Fruit fly (Drosophila melanogaster) whole organism, embryonic: Measurements from ENCODE around the gene alphaTub84B.

Source experiments
- Adf1 ChIP-seq: fragments of 200-800 bp; sonication (Bioruptor generic); IDR thresholded peaks from 2 replicates; pipeline ENCODE4 v1.3.6; 2022; ENCODE audit warnings: missing biosample characterization, missing genetic modification characterization
- Aef1 ChIP-seq: fragments of 200-800 bp; sonication (Bioruptor generic); IDR thresholded peaks from 3 replicates; pipeline ENCODE4 v1.3.6; 2022; ENCODE audit warnings: missing biosample characterization, missing genetic modification characterization
- CG10462 ChIP-seq: fragments of 200-800 bp; sonication (Bioruptor generic); optimal IDR thresholded peaks from 2 replicates; lab custom pipeline; 2016; ENCODE audit warnings: missing biosample characterization, missing genetic modification characterization
- CG11723 ChIP-seq: fragments of 200-800 bp; sonication (Bioruptor generic); optimal IDR thresholded peaks from 2 replicates; lab custom pipeline; 2017; ENCODE audit warnings: missing biosample characterization, mild to moderate bottlenecking, missing genetic modification characterization
- CG12299 ChIP-seq: fragments of 200-800 bp; sonication (Bioruptor generic); optimal IDR thresholded peaks from 2 replicates; lab custom pipeline; 2018; ENCODE audit warnings: missing biosample characterization, mild to moderate bottlenecking, missing genetic modification characterization
- CG12744 ChIP-seq: fragments of 200-800 bp; sonication (Bioruptor generic); optimal IDR thresholded peaks from 2 replicates; lab custom pipeline; 2016; ENCODE audit warnings: missing biosample characterization, missing genetic modification characterization
- CG15011 ChIP-seq: fragments of 200-800 bp; sonication (Bioruptor generic); optimal IDR thresholded peaks from 3 replicates; lab custom pipeline; 2018; ENCODE audit warnings: missing biosample characterization, mild to moderate bottlenecking, missing genetic modification characterization
- CG18011 ChIP-seq: fragments of 200-800 bp; sonication (Bioruptor generic); optimal IDR thresholded peaks from 2 replicates; lab custom pipeline; 2017; ENCODE audit warnings: missing biosample characterization, missing genetic modification characterization, mild to moderate bottlenecking, moderate library complexity, missing genotype
- CG18476 ChIP-seq: fragments of 200-800 bp; sonication (Bioruptor generic); optimal IDR thresholded peaks from 2 replicates; lab custom pipeline; 2016; ENCODE audit warnings: missing biosample characterization, mild to moderate bottlenecking, missing genetic modification characterization
- CG18764 ChIP-seq: fragments of 200-800 bp; sonication (Bioruptor generic); optimal IDR thresholded peaks from 3 replicates; lab custom pipeline; 2016; ENCODE audit warnings: missing biosample characterization, missing genetic modification characterization
- CG30431 ChIP-seq: fragments of 200-800 bp; sonication (Bioruptor generic); optimal IDR thresholded peaks from 2 replicates; lab custom pipeline; 2017; ENCODE audit warnings: missing biosample characterization, missing genetic modification characterization
- CG3065 ChIP-seq: fragments of 200-800 bp; sonication (Bioruptor generic); optimal IDR thresholded peaks from 2 replicates; lab custom pipeline; 2016; ENCODE audit warnings: missing biosample characterization, missing genetic modification characterization
- CG31365 ChIP-seq: fragments of 200-800 bp; sonication (Bioruptor generic); optimal IDR thresholded peaks from 2 replicates; lab custom pipeline; 2018; ENCODE audit warnings: missing biosample characterization, mild to moderate bottlenecking, missing genetic modification characterization
- CG4707 ChIP-seq: fragments of 200-800 bp; sonication (Bioruptor generic); optimal IDR thresholded peaks from 2 replicates; lab custom pipeline; 2018; ENCODE audit warnings: missing biosample characterization, mild to moderate bottlenecking, missing genetic modification characterization, moderate library complexity
- CG8290 ChIP-seq, 3 experiments: fragments of 200-800 bp; sonication (Bioruptor generic); optimal IDR thresholded peaks; 2 replicates each; lab custom pipeline; 2016 to 2019; ENCODE audit warnings: missing biosample characterization in 3 of 3, missing genetic modification characterization in 3 of 3, mild to moderate bottlenecking in 2 of 3, moderate library complexity in 1 of 3
- CG9817 ChIP-seq: fragments of 200-800 bp; sonication (Bioruptor generic); optimal IDR thresholded peaks from 2 replicates; lab custom pipeline; 2018; ENCODE audit warnings: missing biosample characterization, mild to moderate bottlenecking, missing genetic modification characterization, moderate library complexity
- D19B ChIP-seq: fragments of 200-800 bp; sonication (Bioruptor generic); optimal IDR thresholded peaks from 2 replicates; lab custom pipeline; 2017; ENCODE audit warnings: missing biosample characterization, mild to moderate bottlenecking, missing genetic modification characterization
- Deaf1 ChIP-seq: fragments of 200-800 bp; optimal IDR thresholded peaks from 3 replicates; lab custom pipeline; 2019; ENCODE audit warnings: missing biosample characterization, mild to moderate bottlenecking, missing genetic modification characterization, moderate library complexity
- Eip74EF ChIP-seq, 2 experiments: fragments of 200-800 bp in 1 of 2; fragments of >200 bp in 1 of 2; sonication (Bioruptor generic) in 1 of 2; optimal IDR thresholded peaks; 2 replicates each; lab custom pipeline; 2017 to 2019; ENCODE audit warnings: missing biosample characterization in 2 of 2, missing genetic modification characterization in 2 of 2, mild to moderate bottlenecking in 1 of 2, moderate library complexity in 1 of 2
- Jarid2 ChIP-seq: fragments of 200-800 bp; sonication (Bioruptor generic); optimal IDR thresholded peaks from 3 replicates; lab custom pipeline; 2017; ENCODE audit warnings: mild to moderate bottlenecking, missing biosample characterization, missing genetic modification reagents, missing genetic modification characterization
- Lim3 ChIP-seq: fragments of 200-800 bp; sonication (Bioruptor generic); IDR thresholded peaks from 2 replicates; pipeline ENCODE4 v1.3.6; 2022; ENCODE audit warnings: missing biosample characterization, missing genetic modification characterization
- MBD-R2 ChIP-seq: fragments of 200-800 bp; sonication (Bioruptor generic); IDR thresholded peaks from 2 replicates; pipeline ENCODE4 v1.3.6; 2022; ENCODE audit warnings: missing biosample characterization, missing genetic modification characterization
- Myb ChIP-seq: fragments of 200-800 bp; sonication (Bioruptor generic); optimal IDR thresholded peaks from 2 replicates; lab custom pipeline; 2016; ENCODE audit warnings: missing biosample characterization, missing genetic modification characterization
- NFAT ChIP-seq: fragments of 200-800 bp; sonication (Bioruptor generic); IDR thresholded peaks from 2 replicates; pipeline ENCODE4 v1.3.6; 2022; ENCODE audit warnings: missing biosample characterization, missing genetic modification characterization
- Oaz ChIP-seq: fragments of 200-800 bp; sonication (Bioruptor generic); IDR thresholded peaks from 2 replicates; pipeline ENCODE4 v1.3.6; 2022; ENCODE audit warnings: missing biosample characterization, missing genetic modification characterization
- Optix ChIP-seq: fragments of 200-800 bp; sonication (Bioruptor generic); IDR thresholded peaks from 3 replicates; pipeline ENCODE4 v1.3.6; 2022; ENCODE audit warnings: missing biosample characterization, missing genetic modification characterization
- Rfx ChIP-seq: fragments of 200-800 bp; sonication (Bioruptor generic); IDR thresholded peaks from 2 replicates; pipeline ENCODE4 v1.3.6; 2022; ENCODE audit warnings: missing biosample characterization, missing genetic modification characterization
- ac ChIP-seq: fragments of 200-800 bp; sonication (Bioruptor generic); optimal IDR thresholded peaks from 3 replicates; lab custom pipeline; 2017; ENCODE audit warnings: missing biosample characterization, mild to moderate bottlenecking, missing genetic modification characterization
- ase ChIP-seq: fragments of 200-800 bp; sonication (Bioruptor generic); IDR thresholded peaks from 3 replicates; pipeline ENCODE4 v1.3.6; 2022; ENCODE audit warnings: missing biosample characterization, missing genetic modification characterization
- ash1 ChIP-seq: fragments of 200-800 bp; sonication (Bioruptor generic); optimal IDR thresholded peaks from 2 replicates; lab custom pipeline; 2018; ENCODE audit warnings: missing biosample characterization, mild to moderate bottlenecking, missing genetic modification characterization
- ato ChIP-seq: fragments of 200-800 bp; sonication (Bioruptor generic); IDR thresholded peaks from 2 replicates; pipeline ENCODE4 v1.3.6; 2022; ENCODE audit warnings: missing biosample characterization, missing genetic modification characterization; ENCODE audit not compliant: partially characterized antibody
- caup ChIP-seq: fragments of 200-800 bp; sonication (Bioruptor generic); optimal IDR thresholded peaks from 3 replicates; lab custom pipeline; 2017; ENCODE audit warnings: missing biosample characterization, mild to moderate bottlenecking, missing genetic modification characterization, moderate library complexity; ENCODE audit not compliant: severe bottlenecking
- crp ChIP-seq, 2 experiments: fragments of 200-800 bp; sonication (Bioruptor generic); optimal IDR thresholded peaks; 2 replicates in 1 of 2; 3 replicates in 1 of 2; lab custom pipeline; 2017; ENCODE audit warnings: missing biosample characterization in 2 of 2, missing genetic modification characterization in 2 of 2, mild to moderate bottlenecking in 1 of 2, moderate library complexity in 1 of 2
- cwo ChIP-seq: fragments of 200-800 bp; sonication (Bioruptor generic); optimal IDR thresholded peaks from 3 replicates; lab custom pipeline; 2017; ENCODE audit warnings: missing biosample characterization, missing genetic modification characterization, mild to moderate bottlenecking, moderate library complexity, missing genetic modification reagents
- eve ChIP-seq, 2 experiments: fragments of >200 bp; optimal IDR thresholded peaks; 2 replicates each; lab custom pipeline; 2017; ENCODE audit warnings: missing biosample characterization in 2 of 2, missing genetic modification characterization in 2 of 2
- fd3F ChIP-seq: fragments of 200-800 bp; sonication (Bioruptor generic); optimal IDR thresholded peaks from 2 replicates; lab custom pipeline; 2018; ENCODE audit warnings: missing biosample characterization, mild to moderate bottlenecking, missing genetic modification characterization, moderate library complexity
- gcm2 ChIP-seq: fragments of 200-800 bp; sonication (Bioruptor generic); optimal IDR thresholded peaks from 2 replicates; lab custom pipeline; 2016; ENCODE audit warnings: missing biosample characterization, missing genetic modification characterization
- gt ChIP-seq: fragments of 200-800 bp; sonication (Bioruptor generic); IDR thresholded peaks from 2 replicates; pipeline ENCODE4 v1.3.6; 2022; ENCODE audit warnings: missing biosample characterization, missing genetic modification characterization
- jigr1 ChIP-seq: fragments of 200-800 bp; sonication (Bioruptor generic); IDR thresholded peaks from 3 replicates; pipeline ENCODE4 v1.3.6; 2022; ENCODE audit warnings: missing biosample characterization, missing genetic modification characterization
- kah ChIP-seq: fragments of 200-800 bp; sonication (Bioruptor generic); optimal IDR thresholded peaks from 2 replicates; lab custom pipeline; 2018; ENCODE audit warnings: missing biosample characterization, mild to moderate bottlenecking, missing genetic modification characterization
- lmd ChIP-seq: fragments of 200-800 bp; sonication (Bioruptor generic); IDR thresholded peaks from 2 replicates; pipeline ENCODE4 v1.3.6; 2022; ENCODE audit warnings: missing biosample characterization, missing genetic modification characterization
- nau ChIP-seq: fragments of 200-800 bp; sonication (Bioruptor generic); optimal IDR thresholded peaks from 3 replicates; lab custom pipeline; 2017; ENCODE audit warnings: missing biosample characterization, mild to moderate bottlenecking, missing genetic modification characterization, missing genetic modification reagents
- org-1 ChIP-seq: fragments of 200-800 bp; sonication (Bioruptor generic); optimal IDR thresholded peaks from 2 replicates; lab custom pipeline; 2017; ENCODE audit warnings: missing biosample characterization, missing genetic modification characterization
- pnt ChIP-seq: fragments of 200-800 bp; sonication (Bioruptor generic); optimal IDR thresholded peaks from 3 replicates; lab custom pipeline; 2016; ENCODE audit warnings: missing biosample characterization, missing genetic modification characterization
- pum ChIP-seq: fragments of 200-800 bp; sonication (Bioruptor generic); optimal IDR thresholded peaks from 2 replicates; lab custom pipeline; 2016; ENCODE audit warnings: missing biosample characterization, missing genetic modification characterization
- sens-2 ChIP-seq: fragments of 200-800 bp; sonication (Bioruptor generic); IDR thresholded peaks from 2 replicates; pipeline ENCODE4 v1.3.6; 2022; ENCODE audit warnings: missing biosample characterization, missing genetic modification characterization
- stc ChIP-seq: fragments of 200-800 bp; sonication (Bioruptor generic); IDR thresholded peaks from 2 replicates; pipeline ENCODE4 v1.3.6; 2022; ENCODE audit warnings: missing biosample characterization, missing genetic modification characterization
- tup ChIP-seq: fragments of 200-800 bp; sonication (Bioruptor generic); optimal IDR thresholded peaks from 2 replicates; lab custom pipeline; 2016; ENCODE audit warnings: missing biosample characterization, mild to moderate bottlenecking, missing genetic modification characterization, moderate library complexity

The alphaTub84B gene

DNA sequence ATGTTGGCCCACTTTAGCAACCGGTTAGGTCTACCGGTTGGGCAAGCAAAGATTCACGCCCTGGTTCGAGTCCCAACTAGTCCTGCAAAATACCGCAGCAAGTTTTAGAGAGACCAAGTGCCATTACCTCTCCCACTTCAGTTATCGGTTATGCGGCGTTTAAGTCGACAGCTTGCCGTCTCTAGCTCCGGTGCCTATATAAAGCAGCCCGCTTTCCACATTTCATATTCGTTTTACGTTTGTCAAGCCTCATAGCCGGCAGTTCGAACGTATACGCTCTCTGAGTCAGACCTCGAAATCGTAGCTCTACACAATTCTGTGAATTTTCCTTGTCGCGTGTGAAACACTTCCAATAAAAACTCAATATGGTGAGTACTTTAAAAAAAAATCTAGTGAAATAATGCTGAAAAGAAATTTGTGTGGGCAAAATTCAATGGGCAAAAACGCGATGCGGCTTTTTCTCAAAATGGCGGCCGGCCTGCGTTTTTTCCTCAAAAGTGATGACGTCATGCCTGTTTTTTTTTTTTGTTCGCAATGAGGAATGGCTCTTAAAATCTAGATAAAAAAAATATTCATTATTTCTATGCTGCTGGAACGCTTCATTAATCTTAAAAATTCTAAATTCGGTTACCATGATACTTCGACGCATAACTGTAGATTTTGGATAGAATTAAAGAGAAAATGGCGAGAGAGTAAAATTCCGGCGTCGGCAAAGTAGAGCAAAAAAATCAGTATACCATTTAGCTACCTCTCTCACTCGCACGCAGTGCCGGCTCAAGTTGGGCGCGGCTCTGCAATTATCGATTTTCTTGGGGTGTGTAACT, at the start of gene alphaTub84B (continued):
- TF ChIP-seq nau (GFP tag; lab: Kevin White, UChicago) (peak; percentile 59), sens-2 (0 out of 2 replicates have a peak, but pooled peaks have one; percentile 31), ash1 (GFP tag; lab: Kevin White, UChicago) (peak; percentile 67), ac (GFP tag; lab: Kevin White, UChicago) (peak; percentile 72), ase (peak; percentile 46; the same call in 1 of the 3 replicates), stc (peak; percentile 64; the same call in 1 of the 2 replicates), eve (GFP tag; optimal IDR thresholded peaks at IDR 0.05; lab: Kevin White, UChicago) (no peak), CG15011 (GFP tag; lab: Kevin White, UChicago) (peak; percentile 18), CG9817 (tag; lab: Kevin White, UChicago) (no peak), pum (GFP tag; lab: Kevin White, UChicago) (peak; percentile 9), ato (GFP tag; lab: Robert Waterston, UW) (peak; percentile 76), pnt (GFP tag; lab: Kevin White, UChicago) (peak; percentile 46), CG10462 (GFP tag; lab: Kevin White, UChicago) (no peak), Oaz (GFP tag; lab: Robert Waterston, UW) (no peak), Eip74EF (GFP tag; optimal IDR thresholded peaks at IDR 0.05; lab: Kevin White, UChicago) (peak in 1 of 2 experiments; percentile 42), Aef1 (peak; percentile 15; the same call in 2 of the 3 replicates), CG18764 (GFP tag; lab: Kevin White, UChicago) (peak; percentile 10), NFAT (peak; percentile 84), CG8290 (GFP tag; optimal IDR thresholded peaks at IDR 0.05; lab: Kevin White, UChicago) (peak; percentile 46), CG8290 (tag; optimal IDR thresholded peaks at IDR 0.05; lab: Kevin White, UChicago) (peak; percentile 59 to 93), fd3F (no peak), CG18476 (peak; percentile 36), Lim3 (GFP tag; lab: Robert Waterston, UW) (no peak), tup (GFP tag; lab: Kevin White, UChicago) (peak; percentile 63), CG30431 (GFP tag; lab: Kevin White, UChicago) (no peak), CG31365 (tag; lab: Kevin White, UChicago) (peak; percentile 33), CG12299 (peak; percentile 31), lmd (GFP tag; lab: Robert Waterston, UW) (peak; percentile 10; the same call in 1 of the 2 replicates), CG18011 (GFP tag; lab: Kevin White, UChicago) (no peak), jigr1 (GFP tag; lab: Robert Waterston, UW) (no peak), Myb (peak; percentile 44), gt (GFP tag; lab: Robert Waterston, UW) (no peak), kah (GFP tag; lab: Kevin White, UChicago) (peak; percentile 34), Rfx (GFP tag; lab: Robert Waterston, UW) (peak; percentile 65), D19B (GFP tag; lab: Kevin White, UChicago) (no peak), gcm2 (GFP tag; lab: Kevin White, UChicago) (no peak), crp (GFP tag; optimal IDR thresholded peaks at IDR 0.05; lab: Kevin White, UChicago) (no peak), org-1 (no peak), CG12744 (GFP tag; lab: Kevin White, UChicago) (peak; percentile 56), cwo (GFP tag; lab: Kevin White, UChicago) (peak; percentile 67), Jarid2 (GFP tag; lab: Kevin White, UChicago) (peak; percentile 89), Deaf1 (peak; percentile 32), CG11723 (peak; percentile 69), Optix (GFP tag; lab: Robert Waterston, UW) (no peak), MBD-R2 (GFP tag; lab: Robert Waterston, UW) (peak; percentile 49), CG3065 (GFP tag; lab: Kevin White, UChicago) (no peak), Adf1 (GFP tag; lab: Robert Waterston, UW) (no peak; the same call in 1 of the 2 replicates), CG4707 (GFP tag; lab: Kevin White, UChicago) (peak; percentile 68), caup (peak; percentile 84)
